Worm (Caenorhabditis elegans): ENCODE results near the gene R166.2.
A peak's percentile ranks its signal among the peaks of the same experiment; 100 is the strongest.

The R166.2 gene

ce11 chrII:10546784-10547087 lies 9.3 kb upstream of the R166.2 start (continued):
- TF ChIP-seq ekl-4 (GFP tag; IDR thresholded peaks at IDR 0.05) = no peak
- TF ChIP-seq ama-1 (optimal IDR thresholded peaks at IDR 0.05) = no peak
- TF ChIP-seq ama-1 (GFP tag; optimal IDR thresholded peaks at IDR 0.05) = no peak
- TF ChIP-seq ZK185.1 (tag; optimal IDR thresholded peaks at IDR 0.05; ENCODE audit: poor library complexity, severe bottlenecking) = no peak
- TF ChIP-seq egl-44 (GFP tag; IDR thresholded peaks at IDR 0.05) = no peak
- TF ChIP-seq nhr-80 (tag; optimal IDR thresholded peaks at IDR 0.05) = no peak

ce11 chrII:10545924-10546783 lies 8.7 kb upstream of the R166.2 start:
- no peak for TF ChIP-seq attf-5 (GFP tag; optimal IDR thresholded peaks at IDR 0.05)
- TF ChIP-seq F33H1.4 (GFP tag; IDR thresholded peaks at IDR 0.05) = no peak
- TF ChIP-seq sdz-38 (tag; optimal IDR thresholded peaks at IDR 0.05) = no peak
- TF ChIP-seq snpc-1.3 (tag; optimal IDR thresholded peaks at IDR 0.05; ENCODE audit: insufficient read depth) = no peak
- TF ChIP-seq ekl-4 (GFP tag; IDR thresholded peaks at IDR 0.05) = peak; percentile 27; the same call in 1 of the 2 replicates
- TF ChIP-seq lin-26 (GFP tag; IDR thresholded peaks at IDR 0.05) = peak; percentile 82
- 0 out of 2 replicates have a peak, but pooled peaks have one; percentile 8 for TF ChIP-seq Y79H2A.3 (GFP tag; conservative IDR thresholded peaks at IDR 0.05)
- peak; percentile 17 for TF ChIP-seq chd-7 (tag; optimal IDR thresholded peaks at IDR 0.05)
- peak; percentile 42 for TF ChIP-seq atf-7 (tag; optimal IDR thresholded peaks at IDR 0.05)
- peak; percentile 52 for TF ChIP-seq zfh-2 (GFP tag; conservative IDR thresholded peaks at IDR 0.05)
- TF ChIP-seq ama-1 (optimal IDR thresholded peaks at IDR 0.05) = peak; percentile 74
- TF ChIP-seq ama-1 (GFP tag; optimal IDR thresholded peaks at IDR 0.05) = no peak
- TF ChIP-seq attf-3 (GFP tag; conservative IDR thresholded peaks at IDR 0.05) = 0 out of 2 replicates have a peak, but pooled peaks have one; percentile 20
- peak; percentile 12 for TF ChIP-seq rpc-1 (optimal IDR thresholded peaks at IDR 0.05)
- no peak for TF ChIP-seq rpc-1 (tag; optimal IDR thresholded peaks at IDR 0.05)
- TF ChIP-seq die-1 (tag; optimal IDR thresholded peaks at IDR 0.05) = no peak
- TF ChIP-seq B0336.3 (GFP tag; IDR thresholded peaks at IDR 0.05) = peak; percentile 3; the same call in 1 of the 2 replicates
- TF ChIP-seq Y53G8AR.9 (GFP tag; conservative IDR thresholded peaks at IDR 0.05) = peak; percentile 32; the same call in 1 of the 2 replicates
- peak; percentile 70 for TF ChIP-seq madf-3 (GFP tag; IDR thresholded peaks at IDR 0.05)
- TF ChIP-seq nhr-90 (tag; optimal IDR thresholded peaks at IDR 0.05) = peak; percentile 35
- TF ChIP-seq hsf-1 (GFP tag; IDR thresholded peaks at IDR 0.05) = peak; percentile 85
- TF ChIP-seq tlf-1 (GFP tag; optimal IDR thresholded peaks at IDR 0.05) = peak; percentile 39
- TF ChIP-seq egl-44 (GFP tag; IDR thresholded peaks at IDR 0.05) = peak; percentile 66; the same call in 1 of the 2 replicates
- no peak for TF ChIP-seq athp-1 (tag; optimal IDR thresholded peaks at IDR 0.05)
- no peak for TF ChIP-seq let-526 (GFP tag; IDR thresholded peaks at IDR 0.05)
- no peak for TF ChIP-seq unc-62 (GFP tag; optimal IDR thresholded peaks at IDR 0.05)
- TF ChIP-seq attf-6 (GFP tag; IDR thresholded peaks at IDR 0.05) = 0 out of 2 replicates have a peak, but pooled peaks have one; percentile 26
- TF ChIP-seq fkh-3 (tag; optimal IDR thresholded peaks at IDR 0.05) = peak; percentile 55
- TF ChIP-seq egl-18 (GFP tag; IDR thresholded peaks at IDR 0.05) = no peak
- TF ChIP-seq snpc-4 (GFP tag; optimal IDR thresholded peaks at IDR 0.05) = no peak
- TF ChIP-seq snpc-4 (tag; optimal IDR thresholded peaks at IDR 0.05) = no peak
- TF ChIP-seq lin-35 (GFP tag; optimal IDR thresholded peaks at IDR 0.05) = peak in 1 of 3 experiments; percentile 20
- TF ChIP-seq repo-1 (tag; optimal IDR thresholded peaks at IDR 0.05) = peak; percentile 73
- TF ChIP-seq pbrm-1 (GFP tag; IDR thresholded peaks at IDR 0.05) = peak; percentile 59; the same call in 1 of the 2 replicates
- TF ChIP-seq aptf-3 (GFP tag; IDR thresholded peaks at IDR 0.05) = peak; percentile 6; the same call in 1 of the 2 replicates
- TF ChIP-seq ceh-100 (GFP tag; IDR thresholded peaks at IDR 0.05) = 0 out of 2 replicates have a peak, but pooled peaks have one; percentile 8
- no peak for TF ChIP-seq tbp1 (GFP tag; optimal IDR thresholded peaks at IDR 0.05)
- TF ChIP-seq hmg-1.2 (GFP tag; IDR thresholded peaks at IDR 0.05) = peak; percentile 18; the same call in 1 of the 2 replicates
- peak; percentile 73 for TF ChIP-seq nfyb-1 (GFP tag; IDR thresholded peaks at IDR 0.05)
- TF ChIP-seq cebp-2 (GFP tag; IDR thresholded peaks at IDR 0.05) = 0 out of 2 replicates have a peak, but pooled peaks have one; percentile 24

Measured in whole organism, young adult.